Fruit fly (Drosophila melanogaster): Measurements from ENCODE around the gene CG9521.

CG9521 gene

dm6 chrX:14841893-14842505 is 11.1 kb downstream of the CG9521 start (continued):
- TF ChIP-seq hkb (optimal IDR thresholded peaks at IDR 0.05) (no peak), hkb (GFP tag; IDR thresholded peaks at IDR 0.05) (peak; percentile 35; the same call in 1 of the 2 replicates), unpg (GFP tag; optimal IDR thresholded peaks at IDR 0.05) (peak; percentile 2), HLHmδ (GFP tag; optimal IDR thresholded peaks at IDR 0.05) (no peak)

- TF ChIP-seq Doc3 (GFP tag; IDR thresholded peaks at IDR 0.05; ENCODE audit: partially characterized antibody) (no peak), kay (GFP tag; optimal IDR thresholded peaks at IDR 0.05) (no peak), pnt (GFP tag; optimal IDR thresholded peaks at IDR 0.05) (no peak), dm (GFP tag; optimal IDR thresholded peaks at IDR 0.05) (no peak), ac (GFP tag; optimal IDR thresholded peaks at IDR 0.05) (no peak), maf-S (GFP tag; optimal IDR thresholded peaks at IDR 0.05) (no peak), Sox102F (GFP tag; optimal IDR thresholded peaks at IDR 0.05) (peak; percentile 63), Drgx (GFP tag; IDR thresholded peaks at IDR 0.05) (peak; percentile 28; the same call in 1 of the 2 replicates), CG4282 (GFP tag; optimal IDR thresholded peaks at IDR 0.05) (no peak), usp (GFP tag; optimal IDR thresholded peaks at IDR 0.05) (no peak), PHDP (tag; optimal IDR thresholded peaks at IDR 0.05) (peak; percentile 63), NfI (GFP tag; optimal IDR thresholded peaks at IDR 0.05) (no peak), psq (GFP tag; optimal IDR thresholded peaks at IDR 0.05) (no peak), tap (tag; optimal IDR thresholded peaks at IDR 0.05) (peak; percentile 37), CG6854 (GFP tag; optimal IDR thresholded peaks at IDR 0.05) (peak; percentile 11), CG4617 (GFP tag; optimal IDR thresholded peaks at IDR 0.05; ENCODE audit: borderline replicate concordance) (no peak), cg (GFP tag; optimal IDR thresholded peaks at IDR 0.05) (no peak), CG13296 (GFP tag; optimal IDR thresholded peaks at IDR 0.05) (peak; percentile 21), Hr3 (GFP tag; optimal IDR thresholded peaks at IDR 0.05) (peak; percentile 22), CG9215 (GFP tag; IDR thresholded peaks at IDR 0.05) (no peak), dmrt11E (tag; optimal IDR thresholded peaks at IDR 0.05) (peak; percentile 10), CoRest (tag; optimal IDR thresholded peaks at IDR 0.05) (peak; percentile 67), CG17328 (GFP tag; IDR thresholded peaks at IDR 0.05) (peak; percentile 23; the same call in 1 of the 2 replicates), gcm2 (GFP tag; optimal IDR thresholded peaks at IDR 0.05) (no peak), CG9876 (GFP tag; optimal IDR thresholded peaks at IDR 0.05) (no peak), CG14965 (GFP tag; optimal IDR thresholded peaks at IDR 0.05; ENCODE audit: borderline replicate concordance) (no peak), CG11695 (GFP tag; IDR thresholded peaks at IDR 0.05) (peak; percentile 70; the same call in 2 of the 3 replicates), CG32772 (GFP tag; IDR thresholded peaks at IDR 0.05) (peak; percentile 23; the same call in 1 of the 2 replicates), Asciz (GFP tag; optimal IDR thresholded peaks at IDR 0.05) (peak; percentile 33), CG3847 (GFP tag; IDR thresholded peaks at IDR 0.05) (peak; percentile 37), CG2875 (GFP tag; optimal IDR thresholded peaks at IDR 0.05) (no peak), Mrtf (GFP tag; IDR thresholded peaks at IDR 0.05) (no peak), vnd (GFP tag; IDR thresholded peaks at IDR 0.05; ENCODE audit: partially characterized antibody) (no peak), GATAe (GFP tag; conservative IDR thresholded peaks at IDR 0.05) (no peak), dysf (GFP tag; IDR thresholded peaks at IDR 0.05) (peak; percentile 56; the same call in 2 of the 3 replicates), danr (GFP tag; IDR thresholded peaks at IDR 0.05) (no peak), bigmax (GFP tag; optimal IDR thresholded peaks at IDR 0.05) (no peak), Pdp1 (GFP tag; optimal IDR thresholded peaks at IDR 0.05) (no peak), CG8359 (GFP tag; optimal IDR thresholded peaks at IDR 0.05; ENCODE audit: borderline replicate concordance) (no peak), phol (tag; optimal IDR thresholded peaks at IDR 0.05) (peak; percentile 58), al (GFP tag; IDR thresholded peaks at IDR 0.05) (peak; percentile 27; the same call in 1 of the 2 replicates), Ets65A (GFP tag) (peak; percentile 24), CG10366 (GFP tag; IDR thresholded peaks at IDR 0.05) (peak; percentile 8; the same call in 1 of the 2 replicates), cwo (GFP tag; optimal IDR thresholded peaks at IDR 0.05) (peak; percentile 26)
These were observed 12.6 kb downstream of the CG9521 start for dm6 chrX:14840417-14840872.

Measured in whole organism, embryonic.